Fruit fly (Drosophila melanogaster): ENCODE data around the gene Ssu72.

DNA sequence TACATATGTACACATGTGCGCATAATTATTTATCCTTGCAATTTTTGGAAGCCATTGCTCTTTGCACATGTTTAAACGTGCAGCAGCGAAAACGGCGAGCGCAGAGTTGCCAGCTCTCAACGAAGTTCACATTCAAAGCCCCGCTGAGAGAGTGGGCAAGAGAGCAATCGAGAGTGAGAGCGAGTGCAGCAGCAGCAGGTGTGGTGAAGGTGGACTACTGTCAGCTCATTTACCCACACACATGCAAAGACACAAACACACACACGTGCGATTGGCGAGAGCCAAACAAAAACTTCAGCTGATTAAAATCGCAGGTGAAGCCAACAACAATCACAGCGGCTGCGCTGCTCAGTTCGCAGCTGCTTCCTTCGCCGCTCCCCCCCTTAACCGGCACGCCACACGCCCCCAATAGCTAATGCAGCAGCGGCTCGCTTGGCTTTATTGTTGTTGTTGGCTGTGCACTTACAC, 33.0 kb upstream of the Ssu72 start:
- TF ChIP-seq Myc (optimal IDR thresholded peaks at IDR 0.05), result no peak
- no peak for TF ChIP-seq ttk (optimal IDR thresholded peaks at IDR 0.05)
- no peak for TF ChIP-seq Sin3A (optimal IDR thresholded peaks at IDR 0.05)
- TF ChIP-seq h (optimal IDR thresholded peaks at IDR 0.05), result no peak
- TF ChIP-seq psq (optimal IDR thresholded peaks at IDR 0.05), result no peak
- no peak for TF ChIP-seq insv (optimal IDR thresholded peaks at IDR 0.05)
